Fruit fly (Drosophila melanogaster) whole organism, embryonic: Measurements from ENCODE around the gene CG33306.

Source experiments
- CG10366 ChIP-seq: fragments of 200-800 bp; sonication (Bioruptor generic); IDR thresholded peaks from 2 replicates; pipeline ENCODE4 v1.3.6; 2022; ENCODE audit warnings: missing biosample characterization, missing genetic modification characterization
- CG12391 ChIP-seq: fragments of 200-800 bp; sonication (Bioruptor generic); optimal IDR thresholded peaks from 3 replicates; lab custom pipeline; 2018; ENCODE audit warnings: missing biosample characterization, mild to moderate bottlenecking, missing genetic modification characterization, moderate library complexity
- CG12659 ChIP-seq: fragments of 200-800 bp; sonication (Bioruptor generic); optimal IDR thresholded peaks from 3 replicates; lab custom pipeline; 2017; ENCODE audit warnings: mild to moderate bottlenecking, missing biosample characterization, missing genetic modification reagents, missing genetic modification characterization
- CG12769 ChIP-seq: fragments of 200-800 bp; sonication (Bioruptor generic); optimal IDR thresholded peaks from 2 replicates; lab custom pipeline; 2019; ENCODE audit warnings: missing biosample characterization, mild to moderate bottlenecking, missing genetic modification characterization, moderate library complexity
- CG1529 ChIP-seq: fragments of 200-800 bp; sonication (Bioruptor generic); optimal IDR thresholded peaks from 3 replicates; lab custom pipeline; 2018; ENCODE audit warnings: missing biosample characterization, missing genetic modification characterization
- CG1602 ChIP-seq: fragments of 200-800 bp; sonication (Bioruptor generic); optimal IDR thresholded peaks from 3 replicates; lab custom pipeline; 2016; ENCODE audit warnings: missing biosample characterization, missing genetic modification characterization
- CG1647 ChIP-seq: fragments of 200-800 bp; sonication (Bioruptor generic); optimal IDR thresholded peaks from 3 replicates; lab custom pipeline; 2016; ENCODE audit warnings: missing biosample characterization, missing genetic modification characterization
- CG17186 ChIP-seq: fragments of 200-800 bp; sonication (Bioruptor generic); optimal IDR thresholded peaks from 3 replicates; lab custom pipeline; 2017; ENCODE audit warnings: missing biosample characterization, missing genetic modification reagents, missing genetic modification characterization
- CG17912 ChIP-seq: fragments of 200-800 bp; sonication (Bioruptor generic); optimal IDR thresholded peaks from 2 replicates; lab custom pipeline; 2018; ENCODE audit warnings: missing biosample characterization, mild to moderate bottlenecking, missing genetic modification characterization
- CG34422 ChIP-seq: fragments of 200-800 bp; sonication (Bioruptor generic); IDR thresholded peaks from 3 replicates; pipeline ENCODE4 v1.3.6; 2022; ENCODE audit warnings: missing biosample characterization, missing genetic modification characterization
- CG4404 ChIP-seq: fragments of 200-800 bp; sonication (Bioruptor generic); IDR thresholded peaks from 2 replicates; pipeline ENCODE4 v1.3.6; 2022; ENCODE audit warnings: missing biosample characterization, missing genetic modification characterization
- CG4730 ChIP-seq: fragments of 200-800 bp; sonication (Bioruptor generic); IDR thresholded peaks from 2 replicates; pipeline ENCODE4 v1.3.6; 2022; ENCODE audit warnings: missing biosample characterization, missing genetic modification characterization
- CG6654 ChIP-seq: fragments of 200-800 bp; sonication (Bioruptor generic); optimal IDR thresholded peaks from 2 replicates; lab custom pipeline; 2017; ENCODE audit warnings: missing biosample characterization, mild to moderate bottlenecking, missing genetic modification characterization
- CG7271 ChIP-seq: fragments of 200-800 bp; sonication (Bioruptor generic); optimal IDR thresholded peaks from 2 replicates; lab custom pipeline; 2018; ENCODE audit warnings: missing biosample characterization, mild to moderate bottlenecking, missing genetic modification characterization, moderate library complexity
- CG7745 ChIP-seq: fragments of 200-800 bp; sonication (Bioruptor generic); optimal IDR thresholded peaks from 2 replicates; lab custom pipeline; 2018; ENCODE audit warnings: missing biosample characterization, mild to moderate bottlenecking, missing genetic modification characterization, moderate library complexity
- CG8281 ChIP-seq: fragments of 200-800 bp; sonication (Bioruptor generic); optimal IDR thresholded peaks from 2 replicates; lab custom pipeline; 2018; ENCODE audit warnings: missing biosample characterization, mild to moderate bottlenecking, missing genetic modification characterization, moderate library complexity
- CG8290 ChIP-seq, 3 experiments: fragments of 200-800 bp; sonication (Bioruptor generic); optimal IDR thresholded peaks; 2 replicates each; lab custom pipeline; 2016 to 2019; ENCODE audit warnings: missing biosample characterization in 3 of 3, missing genetic modification characterization in 3 of 3, mild to moderate bottlenecking in 2 of 3, moderate library complexity in 1 of 3
- Deaf1 ChIP-seq: fragments of 200-800 bp; optimal IDR thresholded peaks from 3 replicates; lab custom pipeline; 2019; ENCODE audit warnings: missing biosample characterization, mild to moderate bottlenecking, missing genetic modification characterization, moderate library complexity
- ERR ChIP-seq: fragments of 200-800 bp; sonication (Bioruptor generic); optimal IDR thresholded peaks from 2 replicates; lab custom pipeline; 2016; ENCODE audit warnings: missing biosample characterization, missing genetic modification characterization
- Fer1 ChIP-seq: fragments of 200-800 bp; sonication (Bioruptor generic); optimal IDR thresholded peaks from 2 replicates; lab custom pipeline; 2017; ENCODE audit warnings: missing biosample characterization, mild to moderate bottlenecking, missing genetic modification characterization
- Fer2 ChIP-seq: fragments of 200-800 bp; sonication (Bioruptor generic); optimal IDR thresholded peaks from 2 replicates; lab custom pipeline; 2018; ENCODE audit warnings: missing biosample characterization, mild to moderate bottlenecking, missing genetic modification characterization, moderate library complexity
- Gsc ChIP-seq: fragments of 200-800 bp; sonication (Bioruptor generic); IDR thresholded peaks from 2 replicates; pipeline ENCODE4 v1.3.6; 2022; ENCODE audit warnings: missing biosample characterization, missing genetic modification characterization
- Hmx ChIP-seq: fragments of 200-800 bp; sonication (Bioruptor generic); optimal IDR thresholded peaks from 2 replicates; lab custom pipeline; 2016; ENCODE audit warnings: missing biosample characterization, missing genetic modification characterization
- Kr ChIP-seq: fragments of 200-800 bp; sonication (Bioruptor generic); optimal IDR thresholded peaks from 2 replicates; lab custom pipeline; 2017; ENCODE audit warnings: missing biosample characterization, mild to moderate bottlenecking, missing genetic modification characterization
- Lhr ChIP-seq: fragments of 200-800 bp; sonication (Bioruptor generic); optimal IDR thresholded peaks from 3 replicates; lab custom pipeline; 2017; ENCODE audit warnings: mild to moderate bottlenecking, missing biosample characterization, missing genetic modification reagents, missing genetic modification characterization
- MESR4 ChIP-seq: fragments of 200-800 bp; sonication (Bioruptor generic); optimal IDR thresholded peaks from 2 replicates; lab custom pipeline; 2018; ENCODE audit warnings: missing biosample characterization, mild to moderate bottlenecking, missing genetic modification characterization, moderate library complexity
- Meics ChIP-seq: fragments of 200-800 bp; sonication (Bioruptor generic); optimal IDR thresholded peaks from 2 replicates; lab custom pipeline; 2017; ENCODE audit warnings: missing biosample characterization, mild to moderate bottlenecking, missing genetic modification characterization
- Myb ChIP-seq: fragments of 200-800 bp; sonication (Bioruptor generic); optimal IDR thresholded peaks from 2 replicates; lab custom pipeline; 2016; ENCODE audit warnings: missing biosample characterization, missing genetic modification characterization
- Oaz ChIP-seq: fragments of 200-800 bp; sonication (Bioruptor generic); IDR thresholded peaks from 2 replicates; pipeline ENCODE4 v1.3.6; 2022; ENCODE audit warnings: missing biosample characterization, missing genetic modification characterization
- Xbp1 ChIP-seq: fragments of 200-800 bp; sonication (Bioruptor generic); optimal IDR thresholded peaks from 3 replicates; lab custom pipeline; 2016; ENCODE audit warnings: missing biosample characterization, mild to moderate bottlenecking, missing genetic modification characterization
- abd-A ChIP-seq: fragments of 200-800 bp; sonication (Bioruptor generic); optimal IDR thresholded peaks from 3 replicates; lab custom pipeline; 2019; ENCODE audit warnings: missing biosample characterization, mild to moderate bottlenecking, missing genetic modification characterization, moderate library complexity
- ara ChIP-seq: fragments of 200-800 bp; sonication (Bioruptor generic); IDR thresholded peaks from 2 replicates; pipeline ENCODE4 v1.3.6; 2022; ENCODE audit warnings: missing biosample characterization, missing genetic modification characterization
- az2 ChIP-seq: fragments of 200-800 bp; sonication (Bioruptor generic); optimal IDR thresholded peaks from 3 replicates; lab custom pipeline; 2016; ENCODE audit warnings: missing biosample characterization, missing genetic modification characterization
- dan ChIP-seq: fragments of 200-800 bp; sonication (Bioruptor generic); IDR thresholded peaks from 2 replicates; pipeline ENCODE4 v1.3.6; 2022; ENCODE audit warnings: missing biosample characterization, missing genetic modification characterization
- dysf ChIP-seq: fragments of 200-800 bp; sonication (Bioruptor generic); IDR thresholded peaks from 3 replicates; pipeline ENCODE4 v1.3.6; 2022; ENCODE audit warnings: missing biosample characterization, missing genetic modification characterization
- gce ChIP-seq: fragments of 200-800 bp; sonication (Bioruptor generic); IDR thresholded peaks from 3 replicates; pipeline ENCODE4 v1.3.6; 2022; ENCODE audit warnings: missing biosample characterization, missing genetic modification characterization
- gro ChIP-seq: fragments of 200-800 bp; sonication (Bioruptor generic); optimal IDR thresholded peaks from 2 replicates; lab custom pipeline; 2016; ENCODE audit warnings: missing biosample characterization, missing genetic modification characterization
- hbn ChIP-seq: fragments of 200-800 bp; sonication (Bioruptor generic); IDR thresholded peaks from 2 replicates; pipeline ENCODE4 v1.3.6; 2022; ENCODE audit warnings: missing biosample characterization, missing genetic modification characterization; ENCODE audit not compliant: partially characterized antibody
- her ChIP-seq: fragments of 200-800 bp; sonication (Bioruptor generic); optimal IDR thresholded peaks from 2 replicates; lab custom pipeline; 2016; ENCODE audit warnings: missing biosample characterization, missing genetic modification characterization
- ind ChIP-seq: fragments of 200-800 bp; sonication (Bioruptor generic); optimal IDR thresholded peaks from 3 replicates; lab custom pipeline; 2016; ENCODE audit warnings: missing biosample characterization, missing genetic modification characterization
- kay ChIP-seq: fragments of 200-800 bp; sonication (Bioruptor generic); optimal IDR thresholded peaks from 2 replicates; lab custom pipeline; 2016; ENCODE audit warnings: missing biosample characterization, missing genetic modification characterization
- lola ChIP-seq, 3 experiments: fragments of >200 bp in 2 of 3; fragments of 200-800 bp in 1 of 3; sonication (Bioruptor generic) in 1 of 3; optimal IDR thresholded peaks; 2 replicates each; lab custom pipeline; 2017 to 2019; ENCODE audit warnings: missing biosample characterization in 3 of 3, missing genetic modification characterization in 3 of 3, mild to moderate bottlenecking in 1 of 3, moderate library complexity in 1 of 3
- pan ChIP-seq, 4 experiments: fragments of >200 bp in 3 of 4; fragments of 200-800 bp in 1 of 4; sonication (Bioruptor generic) in 1 of 4; optimal IDR thresholded peaks in 3 of 4; IDR thresholded peaks in 1 of 4; 2 replicates each; pipeline versions ENCODE4 v1.3.6 to Lab custom; 2017 to 2022; ENCODE audit warnings: missing biosample characterization in 2 of 4, missing genetic modification characterization in 2 of 4, mixed read lengths in 1 of 4
- run ChIP-seq: fragments of 200-800 bp; sonication (Bioruptor generic); optimal IDR thresholded peaks from 3 replicates; lab custom pipeline; 2018; ENCODE audit warnings: missing biosample characterization, mild to moderate bottlenecking, missing genetic modification characterization
- sim ChIP-seq: fragments of 200-800 bp; sonication (Bioruptor generic); IDR thresholded peaks from 2 replicates; pipeline ENCODE4 v1.3.6; 2022; ENCODE audit warnings: missing biosample characterization, missing genetic modification characterization
- stc ChIP-seq: fragments of 200-800 bp; sonication (Bioruptor generic); IDR thresholded peaks from 2 replicates; pipeline ENCODE4 v1.3.6; 2022; ENCODE audit warnings: missing biosample characterization, missing genetic modification characterization
- tgo ChIP-seq: fragments of 200-800 bp; sonication (Bioruptor generic); IDR thresholded peaks from 3 replicates; pipeline ENCODE4 v1.3.6; 2022; ENCODE audit warnings: missing biosample characterization, missing genetic modification characterization
- yki ChIP-seq: fragments of >200 bp; optimal IDR thresholded peaks from 3 replicates; lab custom pipeline; 2018
- zen2 ChIP-seq: fragments of 200-800 bp; sonication (Bioruptor generic); IDR thresholded peaks from 3 replicates; pipeline ENCODE4 v1.3.6; 2022; ENCODE audit warnings: missing biosample characterization, missing genetic modification characterization; ENCODE audit not compliant: partially characterized antibody

The CG33306 gene

DNA sequence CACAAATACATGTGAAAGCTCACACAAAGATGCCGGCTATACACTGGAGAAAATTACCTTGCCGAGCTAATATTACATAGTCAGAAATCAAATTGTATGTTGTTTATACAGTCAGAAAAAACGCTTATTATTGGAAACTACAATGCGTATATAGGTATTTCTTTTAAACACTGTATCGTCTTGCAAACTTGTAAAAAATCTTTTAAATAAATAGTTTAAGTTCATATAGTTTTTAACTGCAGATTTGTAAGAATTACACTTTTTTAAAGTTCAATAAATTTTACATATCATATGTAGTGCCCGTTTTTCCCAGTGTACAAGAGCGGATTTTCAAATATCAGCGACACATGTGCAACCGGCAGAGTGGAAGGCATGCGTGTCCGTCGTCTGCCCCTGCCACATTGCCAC lies 3.8 kb downstream of the CG33306 start (continued):
- no peak for TF ChIP-seq CG17186
- TF ChIP-seq CG4404 (GFP tag; lab: Robert Waterston, UW) = no peak; the same call in 1 of the 2 replicates
- peak; percentile 85 for TF ChIP-seq CG1647 (GFP tag; lab: Kevin White, UChicago)
- TF ChIP-seq CG4730 (GFP tag; lab: Robert Waterston, UW) = 0 out of 2 replicates have a peak, but pooled peaks have one; percentile 46
- no peak for TF ChIP-seq CG7271 (tag; lab: Kevin White, UChicago)
- no peak for TF ChIP-seq Gsc (GFP tag; lab: Robert Waterston, UW)
- TF ChIP-seq Myb (GFP tag; lab: Kevin White, UChicago) = peak; percentile 39
- peak; percentile 53; the same call in 1 of the 3 replicates for TF ChIP-seq gce
- no peak for TF ChIP-seq dan
- no peak; the same call in 1 of the 2 replicates for TF ChIP-seq ara (GFP tag; lab: Robert Waterston, UW)
- TF ChIP-seq Hmx = peak; percentile 66
- TF ChIP-seq abd-A = no peak
- peak; percentile 79 for TF ChIP-seq Fer1 (GFP tag; lab: Kevin White, UChicago)
- TF ChIP-seq CG8281 (tag; lab: Kevin White, UChicago) = peak; percentile 25
- peak; percentile 62 for TF ChIP-seq ERR (GFP tag; lab: Kevin White, UChicago)
- peak; percentile 70 for TF ChIP-seq CG6654 (GFP tag; lab: Kevin White, UChicago)
- peak; percentile 65; the same call in 2 of the 3 replicates for TF ChIP-seq CG34422 (GFP tag; lab: Robert Waterston, UW)
- TF ChIP-seq sim (GFP tag; lab: Robert Waterston, UW) = no peak
- peak; percentile 53 for TF ChIP-seq her
- TF ChIP-seq ind (GFP tag; lab: Kevin White, UChicago) = peak; percentile 65
- peak; percentile 63 for TF ChIP-seq CG12769 (tag; lab: Kevin White, UChicago)
- peak; percentile 89 for TF ChIP-seq run
- peak; percentile 59 for TF ChIP-seq stc
- peak; percentile 80 for TF ChIP-seq tgo (GFP tag; lab: Robert Waterston, UW)
- TF ChIP-seq yki (lab: Kevin White, UChicago) = no peak
- TF ChIP-seq CG7745 (tag; lab: Kevin White, UChicago) = no peak
- no peak for TF ChIP-seq pan (optimal IDR thresholded peaks at IDR 0.05; lab: Kevin White, UChicago)
- peak in 1 of 2 experiments; percentile 77 for TF ChIP-seq pan (GFP tag; optimal IDR thresholded peaks at IDR 0.05 in 1 of 2, IDR thresholded peaks at IDR 0.05 in 1 of 2)
- TF ChIP-seq CG17912 (GFP tag; lab: Kevin White, UChicago) = no peak
- TF ChIP-seq Oaz = peak; percentile 65; the same call in 1 of the 2 replicates
- peak; percentile 63 for TF ChIP-seq Lhr
- peak; percentile 82 for TF ChIP-seq CG1602 (GFP tag; lab: Kevin White, UChicago)
- peak; percentile 84 for TF ChIP-seq CG12391 (tag; lab: Kevin White, UChicago)
- peak; percentile 87 for TF ChIP-seq az2
- peak in 1 of 3 experiments; percentile 79 for TF ChIP-seq lola (GFP tag; optimal IDR thresholded peaks at IDR 0.05; lab: Kevin White, UChicago)
- peak; percentile 15 for TF ChIP-seq Fer2 (tag; lab: Kevin White, UChicago)
- peak; percentile 70 for TF ChIP-seq Deaf1 (tag; lab: Kevin White, UChicago)
- TF ChIP-seq CG1529 (GFP tag; lab: Kevin White, UChicago) = peak; percentile 67
- no peak for TF ChIP-seq Kr (GFP tag; lab: Kevin White, UChicago)
- no peak for TF ChIP-seq zen2
- peak; percentile 88 for TF ChIP-seq CG12659 (GFP tag; lab: Kevin White, UChicago)
- peak; percentile 79 for TF ChIP-seq Meics (GFP tag; lab: Kevin White, UChicago)
- TF ChIP-seq dysf = peak; percentile 84
- TF ChIP-seq CG8290 (GFP tag; optimal IDR thresholded peaks at IDR 0.05; lab: Kevin White, UChicago) = peak; percentile 81
- peak in 1 of 2 experiments; percentile 1 for TF ChIP-seq CG8290 (tag; optimal IDR thresholded peaks at IDR 0.05; lab: Kevin White, UChicago)
- peak; percentile 90 for TF ChIP-seq Xbp1 (GFP tag; lab: Kevin White, UChicago)
- TF ChIP-seq MESR4 (GFP tag; lab: Kevin White, UChicago) = no peak
- TF ChIP-seq gro (GFP tag; lab: Kevin White, UChicago) = peak; percentile 15
- TF ChIP-seq CG10366 (GFP tag; lab: Robert Waterston, UW) = peak; percentile 84
- peak; percentile 34 for TF ChIP-seq kay (GFP tag; lab: Kevin White, UChicago)
- TF ChIP-seq hbn (GFP tag; lab: Robert Waterston, UW) = no peak
